Worm (Caenorhabditis elegans) whole organism, midembryonic: Measurements from ENCODE around the gene gip-1.

Source experiments
- T22C8.4 ChIP-seq: fragments of 200-800 bp; sonication (Bioruptor generic); IDR thresholded peaks from 2 replicates; pipeline ENCODE4 v1.3.6; 2022; ENCODE audit warnings: missing genetic modification characterization, missing compliant biosample characterization
- cog-1 ChIP-seq: sonication (generic microtip); optimal IDR thresholded peaks from 2 replicates; lab custom pipeline; 2016; ENCODE audit warnings: missing genetic modification characterization, missing compliant biosample characterization
- klf-2 ChIP-seq: fragments of 200-800 bp; sonication (Bioruptor generic); conservative IDR thresholded peaks from 2 replicates; pipeline ENCODE4 v1.3.6; 2022; ENCODE audit warnings: missing genetic modification reagents, missing genetic modification characterization, missing compliant biosample characterization
- med-1 ChIP-seq: sonication (generic microtip); optimal IDR thresholded peaks from 2 replicates; lab custom pipeline; 2017; ENCODE audit warnings: missing genetic modification characterization, mild to moderate bottlenecking, missing compliant biosample characterization, antibody characterized with exemption, missing genetic modification reagents; ENCODE audit not compliant: insufficient read depth
- ztf-29 ChIP-seq: fragments of 200-800 bp; sonication (Bioruptor generic); IDR thresholded peaks from 2 replicates; pipeline ENCODE4 v1.3.6; 2022; ENCODE audit warnings: missing genetic modification reagents, missing genetic modification characterization, missing compliant biosample characterization

ce11 chrIII:2391704-2392103, 44.3 kb downstream of the gip-1 start:
- TF ChIP-seq ztf-29 (GFP tag; lab: Robert Waterston, UW), result no peak
- no peak for TF ChIP-seq T22C8.4
- no peak for TF ChIP-seq cog-1 (tag; lab: Kevin White, UChicago)
- no peak for TF ChIP-seq med-1
- no peak for TF ChIP-seq klf-2 (GFP tag; lab: Robert Waterston, UW)
